Worm (Caenorhabditis elegans) whole organism, L1 larva: ENCODE results near the gene ascc-1.

ENCODE experiments used
- C34B4.2 ChIP-seq: sonication (generic microtip); optimal IDR thresholded peaks from 2 replicates; lab custom pipeline; 2017; ENCODE audit warnings: mild to moderate bottlenecking, missing genetic modification characterization, missing compliant biosample characterization
- ceh-63 ChIP-seq: fragments of 200-800 bp; sonication (Bioruptor generic); optimal IDR thresholded peaks from 2 replicates; lab custom pipeline; 2018; ENCODE audit warnings: mild to moderate bottlenecking, missing genetic modification characterization, missing compliant biosample characterization
- egl-27 ChIP-seq, 2 experiments: fragments of 150-350 bp in 1 of 2; sonication (generic microtip); optimal IDR thresholded peaks; 3 replicates each; lab custom pipeline; 2017 to 2018; ENCODE audit warnings: missing biosample characterization in 2 of 2, missing genetic modification characterization in 2 of 2, missing genetic modification reagents in 2 of 2
- elt-3 ChIP-seq, 6 experiments: fragments of 150-350 bp in 1 of 6; sonication (generic microtip); optimal IDR thresholded peaks; 2 replicates each; lab custom pipeline; 2017 to 2018; ENCODE audit warnings: missing biosample characterization in 6 of 6, missing genetic modification characterization in 6 of 6, inconsistent platforms in 1 of 6
- fkh-4 ChIP-seq: sonication (generic microtip); optimal IDR thresholded peaks from 2 replicates; lab custom pipeline; 2016; ENCODE audit warnings: missing compliant biosample characterization, missing genetic modification characterization, borderline replicate concordance
- fos-1 ChIP-seq: fragments of 150-350 bp; optimal IDR thresholded peaks from 2 replicates; lab custom pipeline; 2014; ENCODE audit warnings: missing biosample characterization, missing genetic modification characterization
- grh-1 ChIP-seq: fragments of 200-800 bp; sonication (Bioruptor generic); IDR thresholded peaks from 2 replicates; pipeline ENCODE4 v1.3.6; 2022; ENCODE audit warnings: missing genetic modification reagents, missing genetic modification characterization, missing compliant biosample characterization
- hlh-17 ChIP-seq: fragments of 200-800 bp; sonication (Bioruptor generic); optimal IDR thresholded peaks from 2 replicates; lab custom pipeline; 2018; ENCODE audit warnings: missing genetic modification characterization, mild to moderate bottlenecking, missing compliant biosample characterization, moderate library complexity, borderline replicate concordance
- hpl-2 ChIP-seq: fragments of 150-350 bp; optimal IDR thresholded peaks from 2 replicates; lab custom pipeline; 2014; ENCODE audit warnings: missing biosample characterization, missing genetic modification reagents, missing genetic modification characterization
- irx-1 ChIP-seq: sonication (generic microtip); optimal IDR thresholded peaks from 2 replicates; lab custom pipeline; 2016; ENCODE audit warnings: missing genetic modification characterization, missing compliant biosample characterization
- isw-1 ChIP-seq: fragments of 200-800 bp; sonication (Bioruptor generic); IDR thresholded peaks from 2 replicates; pipeline ENCODE4 v1.3.6; 2022; ENCODE audit warnings: missing genetic modification characterization, missing compliant biosample characterization
- lin-14 ChIP-seq: fragments of 200-800 bp; sonication (Bioruptor generic); optimal IDR thresholded peaks from 2 replicates; lab custom pipeline; 2018; ENCODE audit warnings: mild to moderate bottlenecking, missing genetic modification characterization, moderate library complexity, missing compliant biosample characterization
- lin-35 ChIP-seq, 2 experiments: fragments of 150-350 bp; optimal IDR thresholded peaks; 2 replicates each; lab custom pipeline; 2014; ENCODE audit warnings: missing biosample characterization in 2 of 2, missing genetic modification characterization in 2 of 2, missing genetic modification reagents in 2 of 2
- lir-3 ChIP-seq: sonication (generic microtip); optimal IDR thresholded peaks from 2 replicates; lab custom pipeline; 2016; ENCODE audit warnings: mild to moderate bottlenecking, missing genetic modification characterization, moderate library complexity, missing compliant biosample characterization; ENCODE audit not compliant: poor library complexity
- mab-9 ChIP-seq: fragments of 200-800 bp; sonication (Bioruptor generic); IDR thresholded peaks from 2 replicates; pipeline ENCODE4 v1.3.6; 2022; ENCODE audit warnings: missing genetic modification reagents, missing genetic modification characterization, missing compliant biosample characterization
- mdl-1 ChIP-seq, 2 experiments: fragments of 150-350 bp; optimal IDR thresholded peaks; 2 replicates each; lab custom pipeline; 2014 to 2017; ENCODE audit warnings: missing biosample characterization in 2 of 2, missing genetic modification characterization in 2 of 2, inconsistent platforms in 1 of 2
- mef-2 ChIP-seq: fragments of 150-350 bp; optimal IDR thresholded peaks from 2 replicates; lab custom pipeline; 2014; ENCODE audit warnings: missing biosample characterization, missing genetic modification characterization
- mep-1 ChIP-seq: fragments of 150-350 bp; optimal IDR thresholded peaks from 2 replicates; lab custom pipeline; 2014; ENCODE audit warnings: missing biosample characterization, missing genetic modification characterization
- nhr-19 ChIP-seq: fragments of 200-800 bp; sonication (Bioruptor generic); conservative IDR thresholded peaks from 2 replicates; pipeline ENCODE4 v1.3.6; 2022; ENCODE audit warnings: missing genetic modification characterization, missing compliant biosample characterization
- nhr-20 ChIP-seq: sonication (generic microtip); optimal IDR thresholded peaks from 2 replicates; lab custom pipeline; 2016; ENCODE audit warnings: mild to moderate bottlenecking, missing genetic modification characterization, missing compliant biosample characterization
- nhr-77 ChIP-seq: fragments of 150-350 bp; optimal IDR thresholded peaks from 2 replicates; lab custom pipeline; 2014; ENCODE audit warnings: missing biosample characterization, missing genetic modification characterization
- nhr-84 ChIP-seq: sonication (generic microtip); optimal IDR thresholded peaks from 2 replicates; lab custom pipeline; 2017; ENCODE audit warnings: missing biosample characterization, missing genetic modification characterization
- nhr-85 ChIP-seq: sonication (generic microtip); peaks from one replicate; lab custom pipeline; 2016; ENCODE audit warnings: missing genetic modification characterization, inconsistent platforms, missing compliant biosample characterization
- nhr-90 ChIP-seq: sonication (generic microtip); optimal IDR thresholded peaks from 2 replicates; lab custom pipeline; 2016; ENCODE audit warnings: mild to moderate bottlenecking, missing genetic modification characterization, missing compliant biosample characterization; ENCODE audit not compliant: poor library complexity
- pag-3 ChIP-seq: sonication (generic microtip); optimal IDR thresholded peaks from 2 replicates; lab custom pipeline; 2017; ENCODE audit warnings: missing genetic modification characterization, mild to moderate bottlenecking, missing compliant biosample characterization, antibody characterized with exemption, borderline replicate concordance; ENCODE audit not compliant: insufficient read depth
- sptf-1 ChIP-seq: fragments of 150-350 bp; optimal IDR thresholded peaks from 2 replicates; lab custom pipeline; 2014; ENCODE audit warnings: missing biosample characterization, missing genetic modification characterization
- sup-37 ChIP-seq: fragments of 200-800 bp; sonication (Bioruptor generic); optimal IDR thresholded peaks from 2 replicates; lab custom pipeline; 2018; ENCODE audit warnings: mild to moderate bottlenecking, missing genetic modification characterization, missing compliant biosample characterization
- tbx-2 ChIP-seq: sonication (generic microtip); optimal IDR thresholded peaks from 2 replicates; lab custom pipeline; 2016; ENCODE audit warnings: missing genetic modification characterization, missing compliant biosample characterization
- unc-30 ChIP-seq: sonication (generic microtip); optimal IDR thresholded peaks from 2 replicates; lab custom pipeline; 2017; ENCODE audit warnings: missing biosample characterization, missing genetic modification characterization
- unc-62 ChIP-seq: fragments of 150-350 bp; optimal IDR thresholded peaks from 2 replicates; lab custom pipeline; 2014; ENCODE audit warnings: missing biosample characterization, missing genetic modification reagents, missing genetic modification characterization
- unc-86 ChIP-seq: sonication (generic microtip); optimal IDR thresholded peaks from 2 replicates; lab custom pipeline; 2016; ENCODE audit warnings: missing genetic modification characterization, missing compliant biosample characterization

The ascc-1 gene

ce11 chrII:43640-44039 lies 13.8 kb upstream of the ascc-1 start, which contains the start of gene nfyc-1 (continued):
- TF ChIP-seq nhr-19 (GFP tag; lab: Robert Waterston, UW) (peak; percentile 23; the same call in 1 of the 2 replicates), irx-1 (tag; lab: Kevin White, UChicago) (peak; percentile 22), nhr-85 (tag; lab: Kevin White, UChicago) (peak; percentile 52), C34B4.2 (tag; lab: Kevin White, UChicago) (no peak), lir-3 (peak; percentile 4), mep-1 (tag; lab: Kevin White, UChicago) (peak; percentile 92), egl-27 (tag; optimal IDR thresholded peaks at IDR 0.05; lab: Kevin White, UChicago) (no peak), sptf-1 (tag; lab: Kevin White, UChicago) (no peak), nhr-20 (tag; lab: Kevin White, UChicago) (peak; percentile 61), elt-3 (tag; optimal IDR thresholded peaks at IDR 0.05; lab: Kevin White, UChicago) (peak in 1 of 6 experiments; percentile 47), ceh-63 (GFP tag; lab: Kevin White, UChicago) (no peak)
- TF ChIP-seq, all 84 proteins: peak for 39

DNA sequence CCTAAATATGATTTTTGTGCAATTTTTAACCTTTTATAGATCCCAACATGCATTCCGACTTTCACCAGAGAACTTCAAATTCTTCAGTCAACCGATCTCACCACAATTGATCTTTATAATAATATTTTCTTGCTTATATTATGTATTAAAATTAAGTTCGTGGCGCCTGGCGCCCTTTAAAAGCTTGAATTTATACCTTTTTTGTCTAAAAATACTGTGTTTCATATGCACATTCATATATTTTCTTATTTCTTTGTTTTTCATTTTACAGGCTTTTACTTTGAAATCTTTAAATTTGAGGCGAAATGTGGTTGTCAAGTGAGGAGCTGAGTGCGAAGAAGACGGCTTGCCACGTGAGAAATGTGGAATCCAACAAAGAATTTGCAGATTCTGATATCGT lies 12.7 kb upstream of the ascc-1 start, which contains the start of gene rpoa-49:
Gene rpoa-49 (plus strand): TSS at position 301 of the 400 bp plus-strand sequence.
- TF ChIP-seq egl-27 (tag; optimal IDR thresholded peaks at IDR 0.05; lab: Kevin White, UChicago), result no peak
- no peak for TF ChIP-seq nhr-90 (tag; lab: Kevin White, UChicago)
- no peak for TF ChIP-seq hlh-17 (GFP tag; lab: Kevin White, UChicago)
- no peak for TF ChIP-seq mdl-1 (tag; optimal IDR thresholded peaks at IDR 0.05; lab: Kevin White, UChicago)
- no peak for TF ChIP-seq mab-9
- no peak for TF ChIP-seq C34B4.2 (tag; lab: Kevin White, UChicago)
- TF ChIP-seq sup-37, result no peak
- TF ChIP-seq tbx-2 (tag; lab: Kevin White, UChicago), result no peak
- TF ChIP-seq grh-1 (GFP tag; lab: Robert Waterston, UW), result no peak
- TF ChIP-seq nhr-20 (tag; lab: Kevin White, UChicago), result no peak
- TF ChIP-seq fkh-4, result no peak
- no peak for TF ChIP-seq lin-14 (GFP tag; lab: Kevin White, UChicago)
- TF ChIP-seq unc-86 (tag; lab: Kevin White, UChicago), result no peak
- TF ChIP-seq ceh-63 (GFP tag; lab: Kevin White, UChicago), result no peak
- TF ChIP-seq isw-1 (GFP tag; lab: Robert Waterston, UW), result no peak
- no peak for TF ChIP-seq hpl-2 (GFP tag; lab: Kevin White, UChicago)

ce11 chrII:46116-46515 lies 11.4 kb upstream of the ascc-1 start, which contains the start of gene rpt-4:
TSS of gene rpt-4 (minus strand) at chrII:46216.
- peak; percentile 59 for TF ChIP-seq nhr-85 (tag; lab: Kevin White, UChicago)
- TF ChIP-seq grh-1 (GFP tag; lab: Robert Waterston, UW), result no peak

DNA sequence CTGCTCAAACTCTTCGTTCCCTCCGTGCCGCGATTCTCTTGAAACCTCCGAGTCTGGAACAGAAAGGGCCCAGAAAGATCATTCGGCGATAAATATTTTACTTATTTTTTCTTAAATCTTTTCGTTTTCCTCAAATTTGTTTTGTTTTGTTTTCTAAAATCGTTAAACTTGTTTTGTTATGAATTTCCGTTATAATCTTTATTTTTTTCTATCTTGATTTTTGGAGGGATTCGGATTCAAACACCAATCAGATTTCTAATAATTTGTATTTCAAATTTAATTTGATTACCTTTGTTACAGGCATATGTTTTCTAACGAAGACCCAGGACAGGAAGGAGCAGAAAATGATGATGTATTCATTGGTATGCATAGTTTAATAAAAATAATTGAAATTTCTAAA lies 10.2 kb upstream of the ascc-1 start, which contains the start of gene C23H3.5:
Gene C23H3.5 (plus strand): TSS at position 301 of the 400 bp plus-strand sequence.
- TF ChIP-seq lin-35 (GFP tag; optimal IDR thresholded peaks at IDR 0.05; lab: Kevin White, UChicago) (no peak), grh-1 (GFP tag; lab: Robert Waterston, UW) (no peak), nhr-84 (tag; lab: Kevin White, UChicago) (no peak), isw-1 (GFP tag; lab: Robert Waterston, UW) (no peak), lir-3 (no peak), C34B4.2 (tag; lab: Kevin White, UChicago) (no peak), nhr-90 (tag; lab: Kevin White, UChicago) (no peak), unc-30 (tag; lab: Kevin White, UChicago) (no peak), pag-3 (tag; lab: Kevin White, UChicago) (no peak), sup-37 (no peak), unc-62 (GFP tag; lab: Kevin White, UChicago) (no peak), mef-2 (tag; lab: Kevin White, UChicago) (no peak), mab-9 (no peak), nhr-77 (tag; lab: Kevin White, UChicago) (no peak), fos-1 (no peak)
- TF ChIP-seq, all 84 proteins: peak for 0

DNA sequence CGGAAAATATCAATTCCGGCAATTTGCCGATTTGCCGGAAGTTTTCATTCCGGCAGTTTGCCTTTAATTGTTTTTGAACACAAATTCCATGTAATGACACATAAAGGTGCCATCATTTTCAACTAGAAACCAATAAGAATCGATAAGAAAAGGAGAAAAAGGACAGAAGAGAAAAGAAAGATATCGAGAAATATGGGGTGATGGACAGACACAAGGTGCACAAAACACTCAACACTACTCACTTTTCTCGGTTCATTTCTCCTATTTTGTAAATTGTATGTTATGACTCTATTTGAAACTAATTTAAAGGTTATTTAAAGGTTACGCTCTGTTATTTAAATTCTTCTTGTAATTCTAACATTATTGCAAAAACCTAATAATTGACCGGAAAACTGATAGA lies 6.6 kb upstream of the ascc-1 start:
- TF ChIP-seq fkh-4 (no peak), lin-35 (GFP tag; optimal IDR thresholded peaks at IDR 0.05; lab: Kevin White, UChicago) (peak in 1 of 2 experiments; percentile 22)
